Fruit fly (Drosophila melanogaster) whole organism, adult: ENCODE data around the gene CG9541.
A peak's percentile ranks its signal among the peaks of the same experiment; 100 is the strongest.

Experiments
- CG11617 ChIP-seq: fragments of 200-800 bp; sonication (Bioruptor generic); optimal IDR thresholded peaks from 2 replicates; lab custom pipeline; 2017; ENCODE audit warnings: mild to moderate bottlenecking, missing biosample characterization, missing genetic modification reagents, missing genetic modification characterization
- CG33017 ChIP-seq: fragments of 200-800 bp; sonication (Bioruptor generic); optimal IDR thresholded peaks from 2 replicates; lab custom pipeline; 2018; ENCODE audit warnings: missing biosample characterization, mild to moderate bottlenecking, missing genetic modification characterization, moderate library complexity
- bab1 ChIP-seq: fragments of 200-800 bp; sonication (Bioruptor generic); optimal IDR thresholded peaks from 3 replicates; lab custom pipeline; 2019; ENCODE audit warnings: missing biosample characterization, mild to moderate bottlenecking, missing genetic modification characterization, moderate library complexity
- kay ChIP-seq: fragments of 200-800 bp; sonication (Bioruptor generic); peaks from one replicate; lab custom pipeline; 2016; ENCODE audit warnings: missing biosample characterization, missing genetic modification characterization, borderline replicate concordance
- toe ChIP-seq: fragments of 200-800 bp; sonication (Bioruptor generic); optimal IDR thresholded peaks from 2 replicates; lab custom pipeline; 2016; ENCODE audit warnings: missing biosample characterization, missing genetic modification characterization

DNA sequence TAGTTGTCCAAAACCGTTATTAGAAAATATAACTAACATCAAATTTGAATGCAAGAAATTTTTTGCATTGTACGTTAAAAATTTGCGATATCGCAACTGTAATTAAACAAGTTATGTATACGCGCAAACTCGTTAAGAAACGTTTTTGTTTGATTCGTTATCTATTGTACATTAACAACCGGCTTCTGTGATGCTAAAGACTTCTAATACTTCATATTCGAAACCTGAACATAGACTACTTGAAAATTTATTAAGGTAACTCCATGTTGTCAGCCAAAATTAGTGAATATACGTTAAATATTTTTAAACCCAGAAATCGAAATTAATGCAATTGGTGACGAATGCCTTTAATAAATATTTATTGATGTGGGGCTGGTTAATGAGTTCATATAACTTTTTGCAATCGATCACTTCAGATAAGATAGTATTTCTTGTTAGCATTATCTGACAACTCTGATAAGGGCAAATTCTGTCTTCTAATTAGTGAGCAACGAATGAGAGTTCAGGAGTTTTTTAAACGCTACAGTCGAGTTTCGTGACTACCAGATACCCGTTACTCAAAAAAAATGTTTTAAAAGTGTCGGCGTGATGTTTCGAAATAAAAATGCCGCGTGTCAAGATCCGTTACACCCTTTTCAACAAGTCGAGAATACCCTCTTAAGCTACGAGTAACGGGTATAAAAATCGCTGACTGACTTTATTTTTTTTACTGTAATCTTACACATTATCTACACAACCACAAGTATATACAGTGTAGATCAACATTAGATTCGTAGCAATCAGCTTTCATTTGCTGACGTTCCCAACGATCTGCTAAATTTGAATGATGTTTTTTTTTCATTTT is 22.8 kb downstream of the CG9541 start:
- peak; percentile 72 for TF ChIP-seq CG33017
- peak; percentile 96 for TF ChIP-seq kay (GFP tag; lab: Kevin White, UChicago)
- peak; percentile 11 for TF ChIP-seq CG11617 (GFP tag; lab: Kevin White, UChicago)
- TF ChIP-seq toe, result no peak
- TF ChIP-seq bab1 (GFP tag; lab: Kevin White, UChicago), result no peak
